Worm (Caenorhabditis elegans) whole organism, L2 larva: ENCODE measurements around the gene K03H1.9.

Experiments
- ZK546.5 ChIP-seq: sonication (generic microtip); optimal IDR thresholded peaks from 2 replicates; lab custom pipeline; 2017; ENCODE audit warnings: missing biosample characterization, missing genetic modification characterization
- alr-1 ChIP-seq: fragments of 150-350 bp; optimal IDR thresholded peaks from 2 replicates; lab custom pipeline; 2014; ENCODE audit warnings: missing biosample characterization, missing genetic modification characterization
- elt-1 ChIP-seq: fragments of 150-350 bp; optimal IDR thresholded peaks from 2 replicates; lab custom pipeline; 2014; ENCODE audit warnings: missing biosample characterization, missing genetic modification characterization
- elt-3 ChIP-seq: sonication (generic microtip); optimal IDR thresholded peaks from 2 replicates; lab custom pipeline; 2017; ENCODE audit warnings: missing biosample characterization, missing genetic modification characterization
- mdl-1 ChIP-seq, 2 experiments: fragments of 150-350 bp in 1 of 2; sonication (generic microtip) in 1 of 2; optimal IDR thresholded peaks; 2 replicates each; lab custom pipeline; 2017; ENCODE audit warnings: missing biosample characterization in 2 of 2, missing genetic modification characterization in 2 of 2
- nhr-6 ChIP-seq: fragments of 150-350 bp; optimal IDR thresholded peaks from 2 replicates; lab custom pipeline; 2014; ENCODE audit warnings: missing biosample characterization, missing genetic modification characterization
- snpc-4 ChIP-seq: fragments of 150-350 bp; optimal IDR thresholded peaks from 2 replicates; lab custom pipeline; 2014; ENCODE audit warnings: missing biosample characterization, missing genetic modification characterization
- unc-39 ChIP-seq: fragments of 150-350 bp; optimal IDR thresholded peaks from 2 replicates; lab custom pipeline; 2014; ENCODE audit warnings: missing biosample characterization, missing genetic modification characterization
- zag-1 ChIP-seq: fragments of 150-350 bp; optimal IDR thresholded peaks from 2 replicates; lab custom pipeline; 2014; ENCODE audit warnings: missing biosample characterization, missing genetic modification characterization
- ztf-1 ChIP-seq: fragments of 200-800 bp; sonication (Bioruptor generic); conservative IDR thresholded peaks from 2 replicates; pipeline ENCODE4 v1.3.6; 2022; ENCODE audit warnings: missing genetic modification characterization, missing compliant biosample characterization
- ztf-11 ChIP-seq: sonication (generic microtip); optimal IDR thresholded peaks from 2 replicates; lab custom pipeline; 2017; ENCODE audit warnings: missing biosample characterization, missing genetic modification characterization

- no peak for TF ChIP-seq elt-3 (tag; lab: Kevin White, UChicago)
- no peak for TF ChIP-seq nhr-6
- TF ChIP-seq mdl-1 (tag; optimal IDR thresholded peaks at IDR 0.05; lab: Kevin White, UChicago) = no peak
- no peak for TF ChIP-seq zag-1 (tag; lab: Kevin White, UChicago)
- no peak for TF ChIP-seq ztf-1 (GFP tag; lab: Robert Waterston, UW)
- TF ChIP-seq elt-1 (tag; lab: Kevin White, UChicago) = no peak
- no peak for TF ChIP-seq unc-39
- TF ChIP-seq alr-1 = no peak
- no peak for TF ChIP-seq snpc-4 (tag; lab: Kevin White, UChicago)
- no peak for TF ChIP-seq ZK546.5 (tag; lab: Kevin White, UChicago)
- TF ChIP-seq ztf-11 (tag; lab: Kevin White, UChicago) = no peak
These were observed 20.5 kb downstream of the K03H1.9 start, which contains the start of gene F40F12.3 for ce11 chrIII:9920764-9921163.
